Worm (Caenorhabditis elegans) whole organism, L4 larva: ENCODE data around the gene taf-7.2.

Source experiments
- aha-1 ChIP-seq: fragments of 150-350 bp; peaks from one replicate; lab custom pipeline; 2014; ENCODE audit warnings: missing biosample characterization, missing genetic modification characterization
- lin-13 ChIP-seq: fragments of 150-350 bp; optimal IDR thresholded peaks from 2 replicates; lab custom pipeline; 2014; ENCODE audit warnings: missing biosample characterization, missing genetic modification reagents, missing genetic modification characterization
- lir-3 ChIP-seq: sonication (generic microtip); optimal IDR thresholded peaks from 2 replicates; lab custom pipeline; 2016; ENCODE audit warnings: mild to moderate bottlenecking, missing genetic modification characterization, missing compliant biosample characterization
- snpc-4 ChIP-seq: fragments of 150-350 bp; optimal IDR thresholded peaks from 2 replicates; lab custom pipeline; 2014; ENCODE audit warnings: missing biosample characterization, missing genetic modification characterization
- unc-62 ChIP-seq, 3 experiments: fragments of 150-350 bp in 1 of 3; sonication (generic microtip); optimal IDR thresholded peaks in 2 of 3; peaks in 1 of 3; 1 replicate in 1 of 3; 2 replicates in 2 of 3; lab custom pipeline; 2014 to 2017; ENCODE audit warnings: missing biosample characterization in 3 of 3, missing genetic modification characterization in 3 of 3, missing genetic modification reagents in 3 of 3, missing genotype in 1 of 3
- ztf-7 ChIP-seq: fragments of 150-350 bp; optimal IDR thresholded peaks from 2 replicates; lab custom pipeline; 2014; ENCODE audit warnings: missing biosample characterization, missing genetic modification characterization

ce11 chrIII:12624466-12624865 is 48.8 kb downstream of the taf-7.2 start, which contains the start of gene gtf-2A2:
- TF ChIP-seq snpc-4 (tag; lab: Kevin White, UChicago) (no peak), unc-62 (GFP tag; optimal IDR thresholded peaks at IDR 0.05 in 1 of 2; lab: Kevin White, UChicago) (no peak), unc-62 (tag; optimal IDR thresholded peaks at IDR 0.05; lab: Kevin White, UChicago) (no peak), lin-13 (GFP tag; lab: Kevin White, UChicago) (no peak), lir-3 (no peak), aha-1 (tag; lab: Kevin White, UChicago) (no peak), ztf-7 (tag; lab: Kevin White, UChicago) (no peak)
